Fruit fly (Drosophila melanogaster) whole organism, wandering third instar larva: ENCODE data around the gene CG11698.

Experiments used
- CG32264 ChIP-seq: fragments of 200-800 bp; sonication (Bioruptor generic); optimal IDR thresholded peaks from 2 replicates; lab custom pipeline; 2016; ENCODE audit warnings: missing biosample characterization, missing genetic modification characterization
- GATAd ChIP-seq: sonication (Bioruptor generic); optimal IDR thresholded peaks from 2 replicates; lab custom pipeline; 2016; ENCODE audit warnings: missing biosample characterization, missing genetic modification characterization
- Hnf4 ChIP-seq: fragments of 200-800 bp; sonication (Bioruptor generic); optimal IDR thresholded peaks from 2 replicates; lab custom pipeline; 2016; ENCODE audit warnings: missing biosample characterization, mild to moderate bottlenecking, missing genetic modification characterization
- ey ChIP-seq: fragments of 200-800 bp; sonication (Bioruptor generic); optimal IDR thresholded peaks from 2 replicates; lab custom pipeline; 2016; ENCODE audit warnings: missing biosample characterization, missing genetic modification characterization
- h ChIP-seq: fragments of 200-800 bp; sonication (Bioruptor generic); optimal IDR thresholded peaks from 3 replicates; lab custom pipeline; 2016; ENCODE audit warnings: missing biosample characterization, mild to moderate bottlenecking, missing genetic modification characterization
- lola ChIP-seq: fragments of >200 bp; optimal IDR thresholded peaks from 2 replicates; lab custom pipeline; 2017; ENCODE audit warnings: missing biosample characterization, missing genetic modification characterization
- sv ChIP-seq: fragments of 200-800 bp; sonication (Bioruptor generic); optimal IDR thresholded peaks from 3 replicates; lab custom pipeline; 2016; ENCODE audit warnings: missing biosample characterization, missing genetic modification characterization

DNA sequence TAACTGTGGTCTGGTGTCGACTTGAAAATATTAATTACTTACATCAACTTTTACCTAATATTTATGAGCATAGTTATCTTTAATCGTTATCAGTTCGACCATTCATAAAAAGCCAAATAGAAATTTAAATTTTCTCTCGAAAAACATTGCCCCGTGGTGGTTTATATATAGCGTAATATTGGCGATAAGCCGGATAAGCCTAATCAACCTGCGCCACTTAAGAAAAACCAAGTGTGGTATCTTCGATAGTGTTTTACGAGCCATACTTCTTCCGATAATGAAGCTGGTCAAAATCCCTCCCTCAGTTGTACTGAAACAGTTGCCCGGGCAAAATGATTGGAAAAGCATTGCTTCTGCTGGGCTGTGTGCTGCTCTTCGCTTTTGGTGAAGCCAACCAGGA, 20.0 kb upstream of the CG11698 start, which contains the start of gene CG31463:
- no peak for TF ChIP-seq lola
- TF ChIP-seq Hnf4 (GFP tag; lab: Kevin White, UChicago), result no peak
- TF ChIP-seq h (GFP tag; lab: Kevin White, UChicago), result no peak
- TF ChIP-seq CG32264 (GFP tag; lab: Kevin White, UChicago), result no peak
- TF ChIP-seq sv (GFP tag; lab: Kevin White, UChicago), result no peak
- TF ChIP-seq ey (GFP tag; lab: Kevin White, UChicago), result no peak
- no peak for TF ChIP-seq GATAd (GFP tag; lab: Kevin White, UChicago)
